Worm (Caenorhabditis elegans) whole organism, L4 larva: Measurements from ENCODE around the gene C36A4.4.

Experiments
- D1046.2 ChIP-seq: fragments of 200-800 bp; sonication (Bioruptor generic); IDR thresholded peaks from 2 replicates; pipeline ENCODE4 v1.3.6; 2022; ENCODE audit warnings: missing genetic modification characterization, missing compliant biosample characterization
- F10B5.3 ChIP-seq: sonication (generic microtip); optimal IDR thresholded peaks from 2 replicates; lab custom pipeline; 2016; ENCODE audit warnings: mild to moderate bottlenecking, missing genetic modification characterization, missing compliant biosample characterization
- ZK337.2 ChIP-seq: fragments of 200-800 bp; sonication (Bioruptor generic); IDR thresholded peaks from 2 replicates; pipeline ENCODE4 v1.3.6; 2022; ENCODE audit warnings: missing genetic modification reagents, missing genetic modification characterization, missing compliant biosample characterization
- ZK546.5 ChIP-seq, 2 experiments: sonication (generic microtip); optimal IDR thresholded peaks; 2 replicates each; lab custom pipeline; 2017; ENCODE audit warnings: missing biosample characterization in 2 of 2, missing genetic modification characterization in 2 of 2
- aha-1 ChIP-seq: fragments of 150-350 bp; peaks from one replicate; lab custom pipeline; 2014; ENCODE audit warnings: missing biosample characterization, missing genetic modification characterization
- ceh-44 ChIP-seq: fragments of 200-800 bp; sonication (Bioruptor generic); IDR thresholded peaks from 2 replicates; pipeline ENCODE4 v1.3.6; 2022; ENCODE audit warnings: missing genetic modification reagents, missing genetic modification characterization, missing compliant biosample characterization
- ceh-82 ChIP-seq: sonication (generic microtip); optimal IDR thresholded peaks from 2 replicates; lab custom pipeline; 2017; ENCODE audit warnings: missing biosample characterization, missing genetic modification characterization
- ces-1 ChIP-seq: fragments of 150-350 bp; sonication (generic microtip); optimal IDR thresholded peaks from 4 replicates; lab custom pipeline; 2014; ENCODE audit warnings: missing biosample characterization, missing genetic modification reagents, missing genetic modification characterization
- cey-2 ChIP-seq: sonication (generic microtip); optimal IDR thresholded peaks from 3 replicates; lab custom pipeline; 2017; ENCODE audit warnings: missing genetic modification characterization, mild to moderate bottlenecking, missing compliant biosample characterization, antibody characterized with exemption, borderline replicate concordance; ENCODE audit not compliant: insufficient read depth
- daf-16 ChIP-seq, 3 experiments: sonication (generic microtip); optimal IDR thresholded peaks; 2 replicates each; lab custom pipeline; 2016 to 2017; ENCODE audit warnings: missing genetic modification characterization in 3 of 3, missing genetic modification reagents in 3 of 3, mild to moderate bottlenecking in 2 of 3, missing compliant biosample characterization in 2 of 3, missing biosample characterization in 1 of 3, moderate library complexity in 1 of 3
- dmd-6 ChIP-seq: fragments of 200-800 bp; sonication (Bioruptor generic); IDR thresholded peaks from 2 replicates; pipeline ENCODE4 v1.3.6; 2022; ENCODE audit warnings: missing genetic modification reagents, missing genetic modification characterization, missing compliant biosample characterization
- dmd-9 ChIP-seq: fragments of 200-800 bp; sonication (Bioruptor generic); IDR thresholded peaks from 2 replicates; pipeline ENCODE4 v1.3.6; 2022; ENCODE audit warnings: missing genetic modification reagents, missing genetic modification characterization, missing compliant biosample characterization
- duxl-1 ChIP-seq: sonication (generic microtip); optimal IDR thresholded peaks from 2 replicates; lab custom pipeline; 2016; ENCODE audit warnings: mild to moderate bottlenecking, missing genetic modification characterization, moderate library complexity, missing compliant biosample characterization; ENCODE audit not compliant: poor library complexity
- dve-1 ChIP-seq: sonication (generic microtip); optimal IDR thresholded peaks from 2 replicates; lab custom pipeline; 2017; ENCODE audit warnings: antibody characterized with exemption, mild to moderate bottlenecking, missing genetic modification characterization, missing compliant biosample characterization; ENCODE audit not compliant: insufficient read depth
- hlh-11 ChIP-seq: fragments of 200-800 bp; sonication (Bioruptor generic); optimal IDR thresholded peaks from 2 replicates; lab custom pipeline; 2018; ENCODE audit warnings: mild to moderate bottlenecking, missing genetic modification characterization, missing compliant biosample characterization
- hlh-30 ChIP-seq: sonication (generic microtip); optimal IDR thresholded peaks from 2 replicates; lab custom pipeline; 2017; ENCODE audit warnings: antibody characterized with exemption, mild to moderate bottlenecking, missing genetic modification characterization, missing compliant biosample characterization; ENCODE audit not compliant: insufficient read depth
- hmg-1.1 ChIP-seq: fragments of 200-800 bp; sonication (Bioruptor generic); IDR thresholded peaks from 2 replicates; pipeline ENCODE4 v1.3.6; 2022; ENCODE audit warnings: missing genetic modification reagents, missing genetic modification characterization, missing compliant biosample characterization
- lim-7 ChIP-seq: fragments of 200-800 bp; sonication (Bioruptor generic); IDR thresholded peaks from 2 replicates; pipeline ENCODE4 v1.3.6; 2022; ENCODE audit warnings: missing genetic modification characterization, missing compliant biosample characterization
- lin-1 ChIP-seq: fragments of 200-800 bp; sonication (Bioruptor generic); IDR thresholded peaks from 2 replicates; pipeline ENCODE4 v1.3.6; 2022; ENCODE audit warnings: missing genetic modification reagents, missing genetic modification characterization, missing compliant biosample characterization
- lin-29 ChIP-seq: fragments of 200-800 bp; sonication (Bioruptor generic); IDR thresholded peaks from 2 replicates; pipeline ENCODE4 v1.3.6; 2022; ENCODE audit warnings: missing genetic modification reagents, missing genetic modification characterization, missing compliant biosample characterization
- lsy-2 ChIP-seq, 2 experiments: fragments of 150-350 bp in 1 of 2; sonication (generic microtip) in 1 of 2; optimal IDR thresholded peaks; 2 replicates each; lab custom pipeline; 2014 to 2017; ENCODE audit warnings: missing biosample characterization in 2 of 2, missing genetic modification characterization in 2 of 2
- madf-5 ChIP-seq, 2 experiments: fragments of 200-800 bp; sonication (Bioruptor generic); IDR thresholded peaks; 2 replicates each; pipeline ENCODE4 v1.3.6; 2022; ENCODE audit warnings: missing compliant biosample characterization in 2 of 2, missing genetic modification characterization in 2 of 2
- mdl-1 ChIP-seq, 2 experiments: fragments of 150-350 bp in 1 of 2; sonication (generic microtip) in 1 of 2; optimal IDR thresholded peaks; 2 replicates each; lab custom pipeline; 2014 to 2017; ENCODE audit warnings: missing biosample characterization in 2 of 2, missing genetic modification characterization in 2 of 2
- mdt-29 ChIP-seq: fragments of 200-800 bp; sonication (Bioruptor generic); IDR thresholded peaks from 2 replicates; pipeline ENCODE4 v1.3.6; 2022; ENCODE audit warnings: missing genetic modification reagents, missing genetic modification characterization, missing compliant biosample characterization
- mep-1 ChIP-seq: fragments of 150-350 bp; sonication (generic microtip); optimal IDR thresholded peaks from 3 replicates; lab custom pipeline; 2014; ENCODE audit warnings: missing biosample characterization, missing genetic modification characterization
- mes-2 ChIP-seq: sonication (generic microtip); optimal IDR thresholded peaks from 2 replicates; lab custom pipeline; 2016; ENCODE audit warnings: missing genotype, mild to moderate bottlenecking, missing genetic modification characterization, missing compliant biosample characterization; ENCODE audit not compliant: poor library complexity, severe bottlenecking
- mxl-3 ChIP-seq: fragments of 200-800 bp; sonication (Bioruptor generic); optimal IDR thresholded peaks from 2 replicates; lab custom pipeline; 2018; ENCODE audit warnings: mild to moderate bottlenecking, missing genetic modification characterization, missing compliant biosample characterization
- nhr-10 ChIP-seq: fragments of 150-350 bp; optimal IDR thresholded peaks from 2 replicates; lab custom pipeline; 2014; ENCODE audit warnings: missing biosample characterization, missing genetic modification characterization
- nhr-28 ChIP-seq: fragments of 150-350 bp; optimal IDR thresholded peaks from 2 replicates; lab custom pipeline; 2014; ENCODE audit warnings: missing biosample characterization, missing genetic modification characterization
- nhr-48 ChIP-seq: sonication (generic microtip); optimal IDR thresholded peaks from 2 replicates; lab custom pipeline; 2016; ENCODE audit warnings: mild to moderate bottlenecking, missing genetic modification characterization, missing compliant biosample characterization
- pqm-1 ChIP-seq: sonication (generic microtip); optimal IDR thresholded peaks from 2 replicates; lab custom pipeline; 2017; ENCODE audit warnings: missing biosample characterization, missing genetic modification characterization
- rbr-2 ChIP-seq: sonication (generic microtip); optimal IDR thresholded peaks from 2 replicates; lab custom pipeline; 2016; ENCODE audit warnings: missing genotype, missing genetic modification characterization, missing compliant biosample characterization
- set-16 ChIP-seq: fragments of 200-800 bp; sonication (Bioruptor generic); IDR thresholded peaks from 2 replicates; pipeline ENCODE4 v1.3.6; 2022; ENCODE audit warnings: missing genetic modification reagents, missing genetic modification characterization, missing compliant biosample characterization
- spr-3 ChIP-seq: fragments of 200-800 bp; sonication (Bioruptor generic); optimal IDR thresholded peaks from 2 replicates; lab custom pipeline; 2018; ENCODE audit warnings: mild to moderate bottlenecking, missing genetic modification characterization, missing compliant biosample characterization
- tag-97 ChIP-seq: fragments of 200-800 bp; sonication (Bioruptor generic); IDR thresholded peaks from 2 replicates; pipeline ENCODE4 v1.3.6; 2022; ENCODE audit warnings: missing genetic modification characterization, missing compliant biosample characterization
- tra-1 ChIP-seq: fragments of 200-800 bp; sonication (Bioruptor generic); IDR thresholded peaks from 2 replicates; pipeline ENCODE4 v1.3.6; 2022; ENCODE audit warnings: missing genetic modification reagents, missing genetic modification characterization, missing compliant biosample characterization
- unc-62 ChIP-seq, 3 experiments: fragments of 150-350 bp in 1 of 3; sonication (generic microtip); optimal IDR thresholded peaks in 2 of 3; peaks in 1 of 3; 1 replicate in 1 of 3; 2 replicates in 2 of 3; lab custom pipeline; 2014 to 2017; ENCODE audit warnings: missing biosample characterization in 3 of 3, missing genetic modification characterization in 3 of 3, missing genetic modification reagents in 3 of 3, missing genotype in 1 of 3
- vab-7 ChIP-seq: fragments of 200-800 bp; sonication (Bioruptor generic); IDR thresholded peaks from 2 replicates; pipeline ENCODE4 v1.3.6; 2022; ENCODE audit warnings: missing genetic modification reagents, missing genetic modification characterization, missing compliant biosample characterization
- zfp-3 ChIP-seq: fragments of 200-800 bp; sonication (Bioruptor generic); conservative IDR thresholded peaks from 2 replicates; pipeline ENCODE4 v1.3.6; 2022; ENCODE audit warnings: missing genetic modification reagents, missing genetic modification characterization, missing compliant biosample characterization
- zip-11 ChIP-seq: fragments of 200-800 bp; sonication (Bioruptor generic); IDR thresholded peaks from 2 replicates; pipeline ENCODE4 v1.3.6; 2022; ENCODE audit warnings: missing genetic modification characterization, missing compliant biosample characterization
- ztf-11 ChIP-seq: fragments of 150-350 bp; optimal IDR thresholded peaks from 2 replicates; lab custom pipeline; 2014; ENCODE audit warnings: missing biosample characterization, missing genetic modification characterization
- ztf-7 ChIP-seq: fragments of 150-350 bp; optimal IDR thresholded peaks from 2 replicates; lab custom pipeline; 2014; ENCODE audit warnings: missing biosample characterization, missing genetic modification characterization

C36A4.4 gene

DNA sequence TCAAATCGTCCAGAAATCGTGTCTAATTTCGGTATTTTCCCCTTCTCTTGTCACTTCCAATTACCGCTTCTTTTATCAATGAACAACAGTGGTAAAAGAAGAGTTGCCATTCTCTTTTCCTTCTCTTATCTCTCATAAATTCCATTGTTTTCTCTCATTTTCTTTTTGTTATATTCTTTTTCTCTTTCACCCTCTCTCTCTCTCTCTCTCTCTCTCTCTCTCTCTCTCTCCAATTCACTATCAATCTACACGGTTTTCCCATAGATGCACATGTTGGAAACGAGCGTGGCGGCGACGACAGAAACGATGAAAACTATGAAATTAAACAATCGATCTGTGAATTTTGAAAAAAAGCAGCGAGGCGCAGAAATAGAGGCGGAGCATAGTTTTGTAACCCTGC, 44.2 kb downstream of the C36A4.4 start:
- TF ChIP-seq lsy-2 (tag; optimal IDR thresholded peaks at IDR 0.05; lab: Kevin White, UChicago) (no peak), lin-1 (GFP tag; lab: Robert Waterston, UW) (0 out of 2 replicates have a peak, but pooled peaks have one; percentile 19), nhr-10 (tag; lab: Kevin White, UChicago) (peak; percentile 22), hlh-11 (tag; lab: Kevin White, UChicago) (peak; percentile 77), tra-1 (GFP tag; lab: Robert Waterston, UW) (no peak), mdl-1 (tag; optimal IDR thresholded peaks at IDR 0.05; lab: Kevin White, UChicago) (peak in 1 of 2 experiments; percentile 69), hlh-30 (tag; lab: Kevin White, UChicago) (peak; percentile 38), duxl-1 (tag; lab: Kevin White, UChicago) (peak; percentile 1), mxl-3 (GFP tag; lab: Kevin White, UChicago) (peak; percentile 79), aha-1 (peak; percentile 43), rbr-2 (no peak), daf-16 (GFP tag; optimal IDR thresholded peaks at IDR 0.05; lab: Kevin White, UChicago) (no peak), daf-16 (tag; optimal IDR thresholded peaks at IDR 0.05; lab: Kevin White, UChicago) (peak; percentile 67), dve-1 (peak; percentile 81), pqm-1 (tag; lab: Kevin White, UChicago) (peak; percentile 46), dmd-6 (GFP tag; lab: Robert Waterston, UW) (peak; percentile 40), mep-1 (tag; lab: Kevin White, UChicago) (peak; percentile 58), mes-2 (tag; lab: Kevin White, UChicago) (peak; percentile 25), nhr-28 (tag; lab: Kevin White, UChicago) (peak; percentile 51), hmg-1.1 (peak; percentile 36), unc-62 (GFP tag; optimal IDR thresholded peaks at IDR 0.05 in 1 of 2; lab: Kevin White, UChicago) (peak in 1 of 2 experiments; percentile 94), unc-62 (tag; optimal IDR thresholded peaks at IDR 0.05; lab: Kevin White, UChicago) (no peak), ces-1 (GFP tag; lab: Kevin White, UChicago) (no peak)

- TF ChIP-seq tag-97 (GFP tag; lab: Robert Waterston, UW) (no peak), mdt-29 (GFP tag; lab: Robert Waterston, UW) (0 out of 2 replicates have a peak, but pooled peaks have one; percentile 7), hmg-1.1 (0 out of 2 replicates have a peak, but pooled peaks have one; percentile 5), mxl-3 (GFP tag; lab: Kevin White, UChicago) (peak; percentile 20), ceh-82 (tag; lab: Kevin White, UChicago) (no peak), lin-29 (GFP tag; lab: Robert Waterston, UW) (no peak), ztf-11 (tag; lab: Kevin White, UChicago) (no peak), dve-1 (no peak), madf-5 (GFP tag; IDR thresholded peaks at IDR 0.05; lab: Robert Waterston, UW) (no peak), dmd-6 (GFP tag; lab: Robert Waterston, UW) (no peak)
Measured at ce11 chrIII:3798416-3798815, 45.0 kb downstream of the C36A4.4 start.

- TF ChIP-seq ceh-82 (tag; lab: Kevin White, UChicago) (no peak), hmg-1.1 (0 out of 2 replicates have a peak, but pooled peaks have one; percentile 28), mxl-3 (GFP tag; lab: Kevin White, UChicago) (peak; percentile 37), F10B5.3 (tag; lab: Kevin White, UChicago) (no peak), nhr-48 (peak; percentile 24), nhr-28 (tag; lab: Kevin White, UChicago) (peak; percentile 23), spr-3 (GFP tag; lab: Kevin White, UChicago) (no peak), ztf-7 (tag; lab: Kevin White, UChicago) (no peak), lin-29 (GFP tag; lab: Robert Waterston, UW) (no peak), D1046.2 (GFP tag; lab: Robert Waterston, UW) (no peak), ZK337.2 (0 out of 2 replicates have a peak, but pooled peaks have one; percentile 7), zfp-3 (GFP tag; lab: Robert Waterston, UW) (0 out of 2 replicates have a peak, but pooled peaks have one; percentile 25), cey-2 (tag; lab: Kevin White, UChicago) (no peak), ceh-44 (GFP tag; lab: Robert Waterston, UW) (no peak), lim-7 (GFP tag; lab: Robert Waterston, UW) (peak; percentile 65), zip-11 (GFP tag; lab: Robert Waterston, UW) (no peak), ZK546.5 (tag; optimal IDR thresholded peaks at IDR 0.05; lab: Kevin White, UChicago) (no peak), dmd-9 (GFP tag; lab: Robert Waterston, UW) (0 out of 2 replicates have a peak, but pooled peaks have one; percentile 30), set-16 (GFP tag; lab: Robert Waterston, UW) (peak; percentile 48; the same call in 1 of the 2 replicates), vab-7 (no peak)
Measured at ce11 chrIII:3797180-3798026, 46.0 kb downstream of the C36A4.4 start.
